Fruit fly (Drosophila melanogaster) whole organism, wandering third instar larva: Measurements from ENCODE around the gene CG13300.

Source experiments
- Dfd ChIP-seq: fragments of >200 bp; optimal IDR thresholded peaks from 2 replicates; lab custom pipeline; 2017; ENCODE audit warnings: missing biosample characterization, missing genetic modification characterization
- Myc ChIP-seq: fragments of >200 bp; optimal IDR thresholded peaks from 2 replicates; lab custom pipeline; 2017
- dsf ChIP-seq: sonication (Bioruptor generic); optimal IDR thresholded peaks from 2 replicates; lab custom pipeline; 2016; ENCODE audit warnings: missing biosample characterization, missing genetic modification characterization, borderline replicate concordance
- jim ChIP-seq: fragments of 175-275, 200-325 bp; sonication (Bioruptor generic); optimal IDR thresholded peaks from 2 replicates; lab custom pipeline; 2016; ENCODE audit warnings: missing biosample characterization, mild to moderate bottlenecking, missing genetic modification characterization
- psq ChIP-seq: fragments of 200-800 bp; sonication (Bioruptor generic); optimal IDR thresholded peaks from 3 replicates; lab custom pipeline; 2017; ENCODE audit warnings: missing biosample characterization, mild to moderate bottlenecking, missing genetic modification characterization, moderate library complexity

DNA sequence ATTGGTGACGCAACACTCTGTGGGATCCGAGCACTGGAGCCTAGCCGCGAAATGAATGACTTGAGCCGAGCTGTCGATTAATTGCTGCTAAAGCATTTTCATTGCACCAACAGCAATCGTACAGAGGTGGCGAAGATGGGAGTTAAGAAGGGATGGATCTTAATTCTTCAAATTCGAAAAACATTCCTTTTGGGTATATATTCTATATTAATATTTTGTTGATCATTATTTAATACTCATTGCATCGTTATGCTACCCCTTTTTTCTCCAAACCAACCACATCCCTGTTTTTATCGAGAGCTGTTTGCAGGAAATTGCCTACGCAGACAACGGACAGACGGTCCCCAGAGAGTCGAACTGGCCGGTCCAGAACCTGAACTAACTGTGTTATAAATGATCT lies 6.3 kb upstream of the CG13300 start:
- no peak for TF ChIP-seq jim (GFP tag; lab: Kevin White, UChicago)
- TF ChIP-seq psq (GFP tag; lab: Kevin White, UChicago) = peak; percentile 24
- no peak for TF ChIP-seq Myc (lab: Kevin White, UChicago)
- TF ChIP-seq Dfd (GFP tag; lab: Kevin White, UChicago) = no peak
- TF ChIP-seq dsf = no peak
